Worm (Caenorhabditis elegans) whole organism, L3 larva: Measurements from ENCODE around the gene Y37D8A.5.
A peak's percentile ranks its signal among the peaks of the same experiment; 100 is the strongest.

Experiments used
- R02D3.7 ChIP-seq: fragments of 150-350 bp; optimal IDR thresholded peaks from 2 replicates; lab custom pipeline; 2014; ENCODE audit warnings: missing biosample characterization, missing genetic modification characterization
- ZK546.5 ChIP-seq: sonication (generic microtip); optimal IDR thresholded peaks from 2 replicates; lab custom pipeline; 2017; ENCODE audit warnings: missing biosample characterization, missing genetic modification characterization
- aly-2 ChIP-seq: fragments of 150-350 bp; optimal IDR thresholded peaks from 2 replicates; lab custom pipeline; 2014; ENCODE audit warnings: missing biosample characterization, missing genetic modification characterization
- ama-1 ChIP-seq: fragments of 150-350 bp; optimal IDR thresholded peaks from 2 replicates; lab custom pipeline; 2018
- ceh-16 ChIP-seq: sonication (generic microtip); optimal IDR thresholded peaks from 2 replicates; lab custom pipeline; 2017; ENCODE audit warnings: missing biosample characterization, missing genetic modification characterization
- ceh-28 ChIP-seq: fragments of 150-350 bp; optimal IDR thresholded peaks from 2 replicates; lab custom pipeline; 2014; ENCODE audit warnings: missing biosample characterization, missing genetic modification reagents, missing genetic modification characterization
- ceh-82 ChIP-seq: fragments of 150-350 bp; optimal IDR thresholded peaks from 2 replicates; lab custom pipeline; 2014; ENCODE audit warnings: missing biosample characterization, missing genetic modification characterization
- ceh-9 ChIP-seq: sonication (generic microtip); optimal IDR thresholded peaks from 2 replicates; lab custom pipeline; 2018; ENCODE audit warnings: missing biosample characterization, missing genetic modification characterization
- daf-12 ChIP-seq: fragments of 150-350 bp; optimal IDR thresholded peaks from 2 replicates; lab custom pipeline; 2014; ENCODE audit warnings: missing biosample characterization, missing genetic modification reagents, missing genetic modification characterization
- egl-27 ChIP-seq: sonication (generic microtip); optimal IDR thresholded peaks from 4 replicates; lab custom pipeline; 2017; ENCODE audit warnings: missing biosample characterization, missing genetic modification reagents, missing genetic modification characterization
- egl-5 ChIP-seq: fragments of 150-350 bp; optimal IDR thresholded peaks from 2 replicates; lab custom pipeline; 2017; ENCODE audit warnings: missing biosample characterization, missing genetic modification reagents, missing genetic modification characterization, inconsistent platforms
- elt-1 ChIP-seq: fragments of 150-350 bp; optimal IDR thresholded peaks from 2 replicates; lab custom pipeline; 2014; ENCODE audit warnings: missing biosample characterization, missing genetic modification characterization
- elt-2 ChIP-seq: sonication (generic microtip); optimal IDR thresholded peaks from 2 replicates; lab custom pipeline; 2016; ENCODE audit warnings: missing genetic modification reagents, mild to moderate bottlenecking, missing genetic modification characterization, missing compliant biosample characterization
- elt-3 ChIP-seq, 3 experiments: fragments of 150-350 bp in 1 of 3; sonication (generic microtip) in 2 of 3; optimal IDR thresholded peaks; 2 replicates in 2 of 3; 4 replicates in 1 of 3; lab custom pipeline; 2014 to 2017; ENCODE audit warnings: missing biosample characterization in 3 of 3, missing genetic modification characterization in 3 of 3
- fkh-10 ChIP-seq: sonication (generic microtip); optimal IDR thresholded peaks from 2 replicates; lab custom pipeline; 2017; ENCODE audit warnings: missing biosample characterization, missing genetic modification reagents, missing genetic modification characterization
- fos-1 ChIP-seq: fragments of 150-350 bp; optimal IDR thresholded peaks from 2 replicates; lab custom pipeline; 2014; ENCODE audit warnings: missing biosample characterization, missing genetic modification characterization
- hmg-11 ChIP-seq: sonication (generic microtip); optimal IDR thresholded peaks from 2 replicates; lab custom pipeline; 2016; ENCODE audit warnings: missing genetic modification characterization, missing compliant biosample characterization
- jun-1 ChIP-seq: fragments of 150-350 bp; optimal IDR thresholded peaks from 2 replicates; lab custom pipeline; 2014; ENCODE audit warnings: missing biosample characterization, missing genetic modification reagents, missing genetic modification characterization
- lin-15B ChIP-seq: fragments of 150-350 bp; optimal IDR thresholded peaks from 2 replicates; lab custom pipeline; 2014; ENCODE audit warnings: missing biosample characterization, missing genetic modification characterization
- lsy-12 ChIP-seq: sonication (generic microtip); optimal IDR thresholded peaks from 2 replicates; lab custom pipeline; 2016; ENCODE audit warnings: mild to moderate bottlenecking, missing genetic modification characterization, missing compliant biosample characterization
- mdl-1 ChIP-seq: fragments of 150-350 bp; optimal IDR thresholded peaks from 2 replicates; lab custom pipeline; 2014; ENCODE audit warnings: missing biosample characterization, missing genetic modification characterization
- mml-1 ChIP-seq: fragments of 150-350 bp; sonication (generic microtip); optimal IDR thresholded peaks from 3 replicates; lab custom pipeline; 2014; ENCODE audit warnings: missing biosample characterization, missing genetic modification characterization
- nfya-1 ChIP-seq: sonication (generic microtip); optimal IDR thresholded peaks from 2 replicates; lab custom pipeline; 2017; ENCODE audit warnings: missing genetic modification characterization, mild to moderate bottlenecking, missing compliant biosample characterization, antibody characterized with exemption, moderate library complexity; ENCODE audit not compliant: insufficient read depth
- nhr-11 ChIP-seq: fragments of 150-350 bp; optimal IDR thresholded peaks from 2 replicates; lab custom pipeline; 2014; ENCODE audit warnings: missing biosample characterization, missing genetic modification characterization
- nhr-12 ChIP-seq: fragments of 150-350 bp; optimal IDR thresholded peaks from 2 replicates; lab custom pipeline; 2014; ENCODE audit warnings: missing biosample characterization, missing genetic modification characterization
- nhr-23 ChIP-seq: fragments of 150-350 bp; optimal IDR thresholded peaks from 2 replicates; lab custom pipeline; 2014; ENCODE audit warnings: missing biosample characterization, missing genetic modification reagents, missing genetic modification characterization
- nhr-237 ChIP-seq: fragments of 150-350 bp; optimal IDR thresholded peaks from 2 replicates; lab custom pipeline; 2014; ENCODE audit warnings: missing biosample characterization, missing genetic modification characterization
- nhr-25 ChIP-seq: sonication (generic microtip); optimal IDR thresholded peaks from 2 replicates; lab custom pipeline; 2017; ENCODE audit warnings: missing biosample characterization, missing genetic modification characterization
- nhr-28 ChIP-seq: fragments of 150-350 bp; optimal IDR thresholded peaks from 2 replicates; lab custom pipeline; 2014; ENCODE audit warnings: missing biosample characterization, missing genetic modification characterization
- nhr-43 ChIP-seq: sonication (generic microtip); optimal IDR thresholded peaks from 2 replicates; lab custom pipeline; 2016; ENCODE audit warnings: mild to moderate bottlenecking, missing genetic modification characterization, missing compliant biosample characterization; ENCODE audit not compliant: poor library complexity, severe bottlenecking
- nhr-67 ChIP-seq: fragments of 150-350 bp; optimal IDR thresholded peaks from 2 replicates; lab custom pipeline; 2014; ENCODE audit warnings: missing biosample characterization, missing genetic modification characterization
- nhr-77 ChIP-seq: fragments of 150-350 bp; optimal IDR thresholded peaks from 2 replicates; lab custom pipeline; 2014; ENCODE audit warnings: missing biosample characterization, missing genetic modification characterization
- pha-4 ChIP-seq: fragments of 150-350 bp; optimal IDR thresholded peaks from 2 replicates; lab custom pipeline; 2014; ENCODE audit warnings: missing biosample characterization, missing genetic modification reagents, missing genetic modification characterization
- pqm-1 ChIP-seq: fragments of 150-350 bp; optimal IDR thresholded peaks from 2 replicates; lab custom pipeline; 2017; ENCODE audit warnings: missing biosample characterization, missing genetic modification characterization, inconsistent platforms
- sea-2 ChIP-seq: fragments of 150-350 bp; sonication (generic microtip); optimal IDR thresholded peaks from 4 replicates; lab custom pipeline; 2014; ENCODE audit warnings: missing biosample characterization, missing genetic modification reagents, missing genetic modification characterization
- snpc-4 ChIP-seq: fragments of 150-350 bp; optimal IDR thresholded peaks from 2 replicates; lab custom pipeline; 2014; ENCODE audit warnings: missing biosample characterization, missing genetic modification characterization
- tbx-2 ChIP-seq: sonication (generic microtip); optimal IDR thresholded peaks from 2 replicates; lab custom pipeline; 2016; ENCODE audit warnings: mild to moderate bottlenecking, missing genetic modification characterization, missing compliant biosample characterization
- unc-39 ChIP-seq: sonication (generic microtip); optimal IDR thresholded peaks from 4 replicates; lab custom pipeline; 2017; ENCODE audit warnings: missing biosample characterization, missing genetic modification characterization
- unc-62 ChIP-seq: fragments of 150-350 bp; sonication (generic microtip); optimal IDR thresholded peaks from 4 replicates; lab custom pipeline; 2014; ENCODE audit warnings: missing biosample characterization, missing genetic modification reagents, missing genetic modification characterization
- zag-1 ChIP-seq: fragments of 150-350 bp; optimal IDR thresholded peaks from 2 replicates; lab custom pipeline; 2014; ENCODE audit warnings: missing biosample characterization, missing genetic modification characterization
- ztf-11 ChIP-seq: fragments of 150-350 bp; optimal IDR thresholded peaks from 2 replicates; lab custom pipeline; 2014; ENCODE audit warnings: missing biosample characterization, missing genetic modification characterization
- ztf-4 ChIP-seq: fragments of 150-350 bp; optimal IDR thresholded peaks from 2 replicates; lab custom pipeline; 2014; ENCODE audit warnings: missing biosample characterization, missing genetic modification characterization

The Y37D8A.5 gene

DNA sequence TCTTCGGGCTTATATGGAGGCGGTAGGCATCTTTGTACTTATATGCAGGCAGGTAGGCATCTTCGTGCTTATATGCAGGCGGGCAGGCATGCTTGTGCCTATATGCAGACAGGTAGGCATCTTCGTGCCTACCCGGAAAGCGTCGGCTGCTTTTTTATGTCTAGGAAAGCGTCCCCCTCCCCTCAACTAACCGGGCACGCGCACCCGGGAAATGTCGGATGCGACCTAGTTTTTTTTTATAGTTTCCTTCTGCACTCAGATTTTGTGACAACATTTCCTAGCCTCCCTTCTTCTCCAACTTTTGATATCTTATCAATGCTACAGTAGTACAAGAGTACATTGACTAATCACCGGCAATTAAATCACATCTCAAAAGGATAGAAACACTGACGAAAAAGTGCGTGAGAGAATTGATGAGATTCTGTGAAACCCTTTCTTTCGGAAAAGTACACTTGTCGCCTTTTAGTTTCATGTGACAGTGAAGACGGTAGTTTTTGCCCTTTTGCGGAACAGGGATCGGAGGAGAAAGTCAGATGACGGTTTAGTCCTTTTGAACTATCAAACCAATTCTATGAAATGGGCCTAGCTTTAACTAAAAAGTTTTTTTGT, 6.2 kb downstream of the Y37D8A.5 start:
- peak; percentile 20 for TF ChIP-seq lin-15B (tag; lab: Kevin White, UChicago)
- no peak for TF ChIP-seq pqm-1 (tag; lab: Kevin White, UChicago)
- peak; percentile 49 to 95 (median 82) for TF ChIP-seq elt-3 (tag; optimal IDR thresholded peaks at IDR 0.05; lab: Kevin White, UChicago)
- no peak for TF ChIP-seq nhr-77 (tag; lab: Kevin White, UChicago)
- no peak for TF ChIP-seq snpc-4 (tag; lab: Kevin White, UChicago)
- peak; percentile 86 for TF ChIP-seq nhr-43
- no peak for TF ChIP-seq zag-1 (tag; lab: Kevin White, UChicago)
- TF ChIP-seq ztf-4 (tag; lab: Kevin White, UChicago): no peak
- peak; percentile 59 for TF ChIP-seq unc-62 (GFP tag; lab: Kevin White, UChicago)
- peak; percentile 43 for TF ChIP-seq daf-12 (tag; lab: Kevin White, UChicago)
- no peak for TF ChIP-seq ceh-16 (tag; lab: Kevin White, UChicago)
- TF ChIP-seq nhr-25: peak; percentile 83
- TF ChIP-seq R02D3.7: peak; percentile 21
- TF ChIP-seq ceh-28 (tag; lab: Kevin White, UChicago): peak; percentile 20
- TF ChIP-seq nhr-23: peak; percentile 94
- no peak for TF ChIP-seq lsy-12 (tag; lab: Kevin White, UChicago)
- no peak for TF ChIP-seq tbx-2 (tag; lab: Kevin White, UChicago)
- no peak for TF ChIP-seq ZK546.5 (tag; lab: Kevin White, UChicago)

DNA sequence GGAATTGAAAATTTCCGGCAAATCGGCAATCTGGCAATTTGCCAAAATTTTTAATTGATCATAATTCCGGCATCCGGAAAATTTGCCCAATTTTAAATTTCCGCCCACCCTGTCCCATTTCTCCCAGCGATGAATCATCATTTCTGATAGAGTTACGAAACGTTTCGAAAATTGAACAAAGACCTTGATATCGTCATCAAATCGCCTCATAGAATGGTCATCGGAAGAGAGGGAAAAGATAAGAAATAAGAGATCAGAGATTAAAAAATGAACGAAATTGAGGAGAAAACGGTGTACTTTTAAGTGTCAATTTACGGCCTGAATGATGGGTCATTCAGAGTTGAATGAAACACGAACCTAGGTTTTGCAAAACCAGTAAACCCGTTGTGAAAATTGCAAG, 7.7 kb downstream of the Y37D8A.5 start:
- TF ChIP-seq fos-1 (tag; lab: Kevin White, UChicago) (peak; percentile 29), lin-15B (tag; lab: Kevin White, UChicago) (peak; percentile 48), aly-2 (tag; lab: Kevin White, UChicago) (no peak), lsy-12 (tag; lab: Kevin White, UChicago) (no peak), elt-3 (tag; optimal IDR thresholded peaks at IDR 0.05; lab: Kevin White, UChicago) (peak in 1 of 3 experiments; percentile 78), elt-1 (peak; percentile 25), ceh-16 (tag; lab: Kevin White, UChicago) (no peak), ztf-4 (tag; lab: Kevin White, UChicago) (no peak), elt-2 (tag; lab: Kevin White, UChicago) (peak; percentile 4), pqm-1 (tag; lab: Kevin White, UChicago) (peak; percentile 43), nhr-25 (peak; percentile 38)

DNA sequence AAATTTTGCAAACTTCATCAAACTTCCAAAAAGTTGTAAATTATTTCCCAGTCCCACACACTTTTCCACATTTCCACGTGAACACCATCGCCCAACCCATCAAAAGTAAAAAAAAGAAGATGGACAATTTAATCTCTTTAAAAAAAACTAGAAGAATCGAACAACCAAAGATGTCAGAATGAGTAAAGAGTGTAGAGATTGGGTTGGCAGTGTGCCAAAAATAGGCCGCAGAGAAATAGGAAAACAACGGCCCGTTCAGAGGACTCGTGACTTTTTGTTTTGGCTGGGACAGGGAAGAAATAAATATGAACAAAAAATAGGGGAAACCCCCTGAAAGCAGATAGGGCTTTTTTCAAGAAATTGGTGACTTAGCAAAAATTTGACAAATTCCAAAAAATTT, 12.4 kb downstream of the Y37D8A.5 start:
- TF ChIP-seq hmg-11 (tag; lab: Kevin White, UChicago) (peak; percentile 8), mdl-1 (tag; lab: Kevin White, UChicago) (no peak), nhr-43 (peak; percentile 23), nfya-1 (peak; percentile 40), daf-12 (tag; lab: Kevin White, UChicago) (no peak)

DNA sequence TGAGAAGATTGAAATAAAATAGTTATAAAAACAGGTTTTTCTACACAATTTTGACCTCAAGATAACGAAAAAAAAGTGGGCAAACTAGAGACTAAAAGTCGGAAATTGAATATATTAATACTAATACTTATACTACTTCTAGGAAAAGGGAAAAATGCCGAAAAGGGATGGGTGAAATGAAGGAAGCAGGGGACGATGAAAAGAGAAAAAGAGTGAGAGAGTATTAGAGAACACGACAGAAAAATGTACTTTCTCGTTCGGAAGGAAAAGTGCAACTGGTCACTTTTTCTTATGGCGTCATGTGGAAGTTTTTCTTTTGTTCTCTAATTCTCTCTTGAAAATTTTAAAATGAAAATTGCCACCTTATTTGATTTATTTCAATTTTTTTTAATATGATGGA, 14.0 kb downstream of the Y37D8A.5 start:
- TF ChIP-seq pqm-1 (tag; lab: Kevin White, UChicago): peak; percentile 93
- TF ChIP-seq tbx-2 (tag; lab: Kevin White, UChicago): peak; percentile 74
- TF ChIP-seq mdl-1 (tag; lab: Kevin White, UChicago): peak; percentile 74
- no peak for TF ChIP-seq ZK546.5 (tag; lab: Kevin White, UChicago)
- TF ChIP-seq nhr-25: peak; percentile 60
- TF ChIP-seq daf-12 (tag; lab: Kevin White, UChicago): peak; percentile 99
- TF ChIP-seq fkh-10: peak; percentile 18
- peak; percentile 41 for TF ChIP-seq unc-62 (GFP tag; lab: Kevin White, UChicago)
- TF ChIP-seq unc-39 (tag; lab: Kevin White, UChicago): no peak
- TF ChIP-seq ceh-28 (tag; lab: Kevin White, UChicago): peak; percentile 75
- TF ChIP-seq ceh-16 (tag; lab: Kevin White, UChicago): no peak
- peak; percentile 60 for TF ChIP-seq R02D3.7
- peak; percentile 69 for TF ChIP-seq lin-15B (tag; lab: Kevin White, UChicago)
- TF ChIP-seq ztf-4 (tag; lab: Kevin White, UChicago): no peak
- TF ChIP-seq fos-1 (tag; lab: Kevin White, UChicago): peak; percentile 31
- no peak for TF ChIP-seq aly-2 (tag; lab: Kevin White, UChicago)
- TF ChIP-seq pha-4 (tag; lab: Kevin White, UChicago): peak; percentile 57
- peak; percentile 54 for TF ChIP-seq snpc-4 (tag; lab: Kevin White, UChicago)
- no peak for TF ChIP-seq ceh-9
- no peak for TF ChIP-seq nhr-67 (tag; lab: Kevin White, UChicago)
- TF ChIP-seq nhr-23: peak; percentile 93
- no peak for TF ChIP-seq sea-2 (GFP tag; lab: Kevin White, UChicago)
- TF ChIP-seq nhr-12 (tag; lab: Kevin White, UChicago): no peak
- peak; percentile 75 for TF ChIP-seq jun-1
- no peak for TF ChIP-seq ama-1 (lab: Kevin White, UChicago)
- no peak for TF ChIP-seq egl-5
- no peak for TF ChIP-seq ztf-11 (tag; lab: Kevin White, UChicago)
- no peak for TF ChIP-seq nhr-11 (tag; lab: Kevin White, UChicago)
- peak; percentile 91 for TF ChIP-seq nfya-1
- TF ChIP-seq egl-27 (tag; lab: Kevin White, UChicago): peak; percentile 14
- TF ChIP-seq nhr-43: peak; percentile 90
- no peak for TF ChIP-seq nhr-237 (tag; lab: Kevin White, UChicago)
- TF ChIP-seq elt-2 (tag; lab: Kevin White, UChicago): peak; percentile 51
- peak; percentile 4 for TF ChIP-seq lsy-12 (tag; lab: Kevin White, UChicago)
- no peak for TF ChIP-seq nhr-28 (tag; lab: Kevin White, UChicago)
- TF ChIP-seq mml-1 (tag; lab: Kevin White, UChicago): no peak
- peak; percentile 10 for TF ChIP-seq ceh-82 (tag; lab: Kevin White, UChicago)
- peak; percentile 79 for TF ChIP-seq hmg-11 (tag; lab: Kevin White, UChicago)
